In genomic region chrIV:5550676-5551184, ce11 we compare ENCODE assay signal across 2 worm cellular contexts.
TF ChIP-seq lines count a peak whose summit lies in the region.

Gene ari-2, plus strand, starts transcription at chrIV:5551134.

TF ChIP-seq in whole organism, L1 larva, 84 proteins besides CTCF, POLR2A, EP300 and RAD21 (continued from another document):
- TF ChIP-seq unc-86 (tag; optimal IDR thresholded peaks at IDR 0.05; lab: Kevin White, UChicago) = no peak
- no peak for TF ChIP-seq zag-1 (tag; optimal IDR thresholded peaks at IDR 0.05; lab: Kevin White, UChicago)
- TF ChIP-seq nhr-84 (tag; optimal IDR thresholded peaks at IDR 0.05; lab: Kevin White, UChicago) = no peak
- TF ChIP-seq alr-1 (tag; optimal IDR thresholded peaks at IDR 0.05; lab: Kevin White, UChicago; ENCODE audit: borderline replicate concordance) = no peak
- no peak for TF ChIP-seq sptf-1 (tag; optimal IDR thresholded peaks at IDR 0.05; lab: Kevin White, UChicago)
- peak in 1 of 2 experiments; percentile 31 for TF ChIP-seq lsy-2 (tag; optimal IDR thresholded peaks at IDR 0.05; lab: Kevin White, UChicago)
- TF ChIP-seq C16A3.4 (tag; optimal IDR thresholded peaks at IDR 0.05; lab: Kevin White, UChicago) = no peak
- no peak for TF ChIP-seq ces-1 (GFP tag; optimal IDR thresholded peaks at IDR 0.05; lab: Kevin White, UChicago)
- TF ChIP-seq efl-3 (GFP tag; optimal IDR thresholded peaks at IDR 0.05; lab: Kevin White, UChicago) = no peak
- TF ChIP-seq nhr-71 (tag; optimal IDR thresholded peaks at IDR 0.05; lab: Kevin White, UChicago) = no peak
- no peak for TF ChIP-seq nhr-20 (tag; optimal IDR thresholded peaks at IDR 0.05; lab: Kevin White, UChicago)
- TF ChIP-seq blmp-1 (tag; optimal IDR thresholded peaks at IDR 0.05; lab: Kevin White, UChicago) = peak; percentile 5
- TF ChIP-seq irx-1 (tag; optimal IDR thresholded peaks at IDR 0.05; lab: Kevin White, UChicago) = no peak
- peak; percentile 44 for TF ChIP-seq nhr-85 (tag; lab: Kevin White, UChicago)
- no peak for TF ChIP-seq egl-13 (tag; optimal IDR thresholded peaks at IDR 0.05; lab: Kevin White, UChicago)
- TF ChIP-seq ama-1 (optimal IDR thresholded peaks at IDR 0.05; lab: Kevin White, UChicago) = no peak
- TF ChIP-seq C04F5.9 (tag; optimal IDR thresholded peaks at IDR 0.05; lab: Kevin White, UChicago) = no peak
- TF ChIP-seq ceh-88 (GFP tag; IDR thresholded peaks at IDR 0.05; lab: Robert Waterston, UW) = no peak
- TF ChIP-seq nhr-76 (tag; optimal IDR thresholded peaks at IDR 0.05; lab: Kevin White, UChicago) = no peak
- TF ChIP-seq zip-4 (GFP tag; optimal IDR thresholded peaks at IDR 0.05; lab: Kevin White, UChicago) = no peak
- TF ChIP-seq efl-1 (optimal IDR thresholded peaks at IDR 0.05; lab: Kevin White, UChicago) = peak in 1 of 2 experiments; percentile 8
- TF ChIP-seq efl-1 (GFP tag; optimal IDR thresholded peaks at IDR 0.05 in 1 of 2; lab: Kevin White, UChicago) = no peak
- no peak for TF ChIP-seq fkh-4 (tag; optimal IDR thresholded peaks at IDR 0.05; lab: Kevin White, UChicago; ENCODE audit: borderline replicate concordance)
- no peak for TF ChIP-seq dpl-1 (GFP tag; optimal IDR thresholded peaks at IDR 0.05; lab: Kevin White, UChicago)
- peak; percentile 44 for TF ChIP-seq mep-1 (tag; optimal IDR thresholded peaks at IDR 0.05; lab: Kevin White, UChicago)
- no peak for TF ChIP-seq pqm-1 (tag; optimal IDR thresholded peaks at IDR 0.05; lab: Kevin White, UChicago)
- TF ChIP-seq xbp-1 (tag; optimal IDR thresholded peaks at IDR 0.05; lab: Kevin White, UChicago) = no peak
- TF ChIP-seq sox-4 (tag; optimal IDR thresholded peaks at IDR 0.05; lab: Kevin White, UChicago) = no peak
- no peak for TF ChIP-seq nhr-47 (tag; optimal IDR thresholded peaks at IDR 0.05; lab: Kevin White, UChicago)
- no peak for TF ChIP-seq lin-35 (GFP tag; optimal IDR thresholded peaks at IDR 0.05; lab: Kevin White, UChicago)
- no peak for TF ChIP-seq grh-1 (GFP tag; IDR thresholded peaks at IDR 0.05; lab: Robert Waterston, UW)
- no peak for TF ChIP-seq lin-39 (tag; optimal IDR thresholded peaks at IDR 0.05; lab: Kevin White, UChicago)
- no peak for TF ChIP-seq unc-30 (tag; optimal IDR thresholded peaks at IDR 0.05; lab: Kevin White, UChicago)

TF ChIP-seq in whole organism, L4 larva, 104 proteins besides CTCF, POLR2A, EP300 and RAD21 (continued from another document):
- TF ChIP-seq snpc-1.2 (GFP tag; IDR thresholded peaks at IDR 0.05; lab: Robert Waterston, UW) (no peak), sdz-12 (GFP tag; optimal IDR thresholded peaks at IDR 0.05; lab: Kevin White, UChicago) (no peak), hlh-11 (tag; optimal IDR thresholded peaks at IDR 0.05; lab: Kevin White, UChicago) (peak; percentile 7)
